Fruit fly (Drosophila melanogaster): ENCODE results near the gene mas.

DNA sequence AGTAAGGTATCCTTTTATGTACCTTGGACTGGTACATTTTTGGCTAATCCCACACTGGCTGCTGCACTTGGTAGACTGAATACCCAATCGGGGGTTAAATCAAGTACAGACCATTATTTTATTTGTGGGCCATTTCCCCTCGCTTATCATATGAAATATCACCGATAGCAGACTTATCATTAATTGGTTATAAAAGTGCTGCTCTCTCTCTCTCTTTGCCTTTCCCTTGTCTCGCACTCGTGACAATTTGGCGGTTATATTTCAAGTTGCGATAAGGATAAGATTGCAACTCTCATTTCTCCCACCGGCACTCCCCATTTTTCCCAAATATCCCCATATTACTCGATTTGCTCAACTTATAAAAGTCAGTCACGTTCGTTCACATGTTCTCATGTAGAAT lies 51.6 kb downstream of the mas start:
- TF ChIP-seq CG33017 (tag; optimal IDR thresholded peaks at IDR 0.05) (no peak), CG1620 (GFP tag; optimal IDR thresholded peaks at IDR 0.05) (no peak), CG11617 (GFP tag; optimal IDR thresholded peaks at IDR 0.05) (no peak), CG12768 (GFP tag; optimal IDR thresholded peaks at IDR 0.05) (no peak), pad (GFP tag; optimal IDR thresholded peaks at IDR 0.05) (peak; percentile 51), cic (GFP tag; optimal IDR thresholded peaks at IDR 0.05) (no peak)
